Worm (Caenorhabditis elegans) whole organism, young adult: ENCODE data around the gene F59B8.1.

Experiments used
- B0019.2 ChIP-seq: fragments of 200-800 bp; sonication (Bioruptor generic); conservative IDR thresholded peaks from 2 replicates; pipeline ENCODE4 v1.3.6; 2022; ENCODE audit warnings: missing genetic modification reagents, missing genetic modification characterization, missing compliant biosample characterization
- B0035.1 ChIP-seq: sonication (generic microtip); optimal IDR thresholded peaks from 2 replicates; lab custom pipeline; 2016; ENCODE audit warnings: missing genetic modification characterization, mild to moderate bottlenecking, missing compliant biosample characterization, missing genotype, missing genetic modification reagents
- F23B12.7 ChIP-seq: sonication (generic microtip); optimal IDR thresholded peaks from 2 replicates; lab custom pipeline; 2017; ENCODE audit warnings: missing genetic modification characterization, mild to moderate bottlenecking, missing compliant biosample characterization, antibody characterized with exemption, moderate library complexity; ENCODE audit not compliant: insufficient read depth
- F39B2.1 ChIP-seq: fragments of 200-800 bp; sonication (Bioruptor generic); IDR thresholded peaks from 2 replicates; pipeline ENCODE4 v1.3.6; 2022; ENCODE audit warnings: missing genetic modification reagents, missing genetic modification characterization, missing compliant biosample characterization
- F49E8.2 ChIP-seq: sonication (generic microtip); optimal IDR thresholded peaks from 3 replicates; lab custom pipeline; 2017; ENCODE audit warnings: missing genetic modification characterization, mild to moderate bottlenecking, missing compliant biosample characterization, antibody characterized with exemption, moderate library complexity; ENCODE audit not compliant: insufficient read depth
- F52B5.7 ChIP-seq: sonication (generic microtip); optimal IDR thresholded peaks from 2 replicates; lab custom pipeline; 2016; ENCODE audit warnings: mild to moderate bottlenecking, missing genetic modification characterization, missing compliant biosample characterization
- K12H6.12 ChIP-seq: fragments of 200-800 bp; sonication (Bioruptor generic); optimal IDR thresholded peaks from 2 replicates; lab custom pipeline; 2018; ENCODE audit warnings: mild to moderate bottlenecking, missing genetic modification characterization, missing compliant biosample characterization
- attf-3 ChIP-seq: fragments of 200-800 bp; sonication (Bioruptor generic); conservative IDR thresholded peaks from 2 replicates; pipeline ENCODE4 v1.3.6; 2022; ENCODE audit warnings: missing genetic modification reagents, missing genetic modification characterization, missing compliant biosample characterization
- attf-5 ChIP-seq: fragments of 200-800 bp; sonication (Bioruptor generic); optimal IDR thresholded peaks from 2 replicates; lab custom pipeline; 2018; ENCODE audit warnings: mild to moderate bottlenecking, missing genetic modification characterization, missing compliant biosample characterization
- bed-2 ChIP-seq: fragments of 200-800 bp; sonication (Bioruptor generic); IDR thresholded peaks from 2 replicates; pipeline ENCODE4 v1.3.6; 2022; ENCODE audit warnings: missing genetic modification reagents, missing genetic modification characterization, missing compliant biosample characterization
- ccch-3 ChIP-seq: fragments of 200-800 bp; sonication (Bioruptor generic); optimal IDR thresholded peaks from 2 replicates; lab custom pipeline; 2018; ENCODE audit warnings: mild to moderate bottlenecking, missing genetic modification characterization, missing compliant biosample characterization
- ceh-100 ChIP-seq: fragments of 200-800 bp; sonication (Bioruptor generic); IDR thresholded peaks from 2 replicates; pipeline ENCODE4 v1.3.6; 2022; ENCODE audit warnings: missing genetic modification reagents, missing genetic modification characterization, missing compliant biosample characterization
- ceh-27 ChIP-seq: fragments of 200-800 bp; sonication (Bioruptor generic); optimal IDR thresholded peaks from 2 replicates; lab custom pipeline; 2018; ENCODE audit warnings: mild to moderate bottlenecking, missing genetic modification characterization, moderate library complexity, missing compliant biosample characterization
- ceh-40 ChIP-seq: fragments of 200-800 bp; sonication (Bioruptor generic); IDR thresholded peaks from 2 replicates; pipeline ENCODE4 v1.3.6; 2022; ENCODE audit warnings: missing genetic modification characterization, missing compliant biosample characterization
- die-1 ChIP-seq: sonication (generic microtip); optimal IDR thresholded peaks from 2 replicates; lab custom pipeline; 2016; ENCODE audit warnings: missing genotype, mild to moderate bottlenecking, missing genetic modification characterization, missing compliant biosample characterization
- dox-1 ChIP-seq: fragments of 200-800 bp; sonication (Bioruptor generic); IDR thresholded peaks from 2 replicates; pipeline ENCODE4 v1.3.6; 2022; ENCODE audit warnings: missing genetic modification reagents, missing genetic modification characterization, missing compliant biosample characterization
- dpl-1 ChIP-seq: fragments of 150-350 bp; optimal IDR thresholded peaks from 2 replicates; lab custom pipeline; 2014; ENCODE audit warnings: missing biosample characterization, missing genetic modification reagents, missing genetic modification characterization
- egrh-3 ChIP-seq: fragments of 200-800 bp; sonication (Bioruptor generic); IDR thresholded peaks from 2 replicates; pipeline ENCODE4 v1.3.6; 2022; ENCODE audit warnings: missing genetic modification reagents, missing genetic modification characterization, missing compliant biosample characterization
- ekl-4 ChIP-seq: fragments of 200-800 bp; sonication (Bioruptor generic); IDR thresholded peaks from 2 replicates; pipeline ENCODE4 v1.3.6; 2022; ENCODE audit warnings: missing genetic modification reagents, missing genetic modification characterization, missing compliant biosample characterization
- him-1 ChIP-seq: sonication (generic microtip); optimal IDR thresholded peaks from 2 replicates; lab custom pipeline; 2016; ENCODE audit warnings: missing genotype, missing genetic modification reagents, missing genetic modification characterization, missing compliant biosample characterization
- hmg-1.2 ChIP-seq: fragments of 200-800 bp; sonication (Bioruptor generic); IDR thresholded peaks from 2 replicates; pipeline ENCODE4 v1.3.6; 2022; ENCODE audit warnings: missing genetic modification reagents, missing genetic modification characterization, missing compliant biosample characterization
- hrde-1 ChIP-seq: sonication (generic microtip); optimal IDR thresholded peaks from 2 replicates; lab custom pipeline; 2016; ENCODE audit warnings: missing genetic modification characterization, mild to moderate bottlenecking, missing compliant biosample characterization, moderate library complexity, missing genotype, missing genetic modification reagents, borderline replicate concordance
- hsf-1 ChIP-seq: fragments of 200-800 bp; sonication (Bioruptor generic); IDR thresholded peaks from 2 replicates; pipeline ENCODE4 v1.3.6; 2022; ENCODE audit warnings: missing genetic modification reagents, missing genetic modification characterization, missing compliant biosample characterization
- let-607 ChIP-seq, 2 experiments: fragments of 200-800 bp in 1 of 2; sonication (Bioruptor generic) in 1 of 2; sonication (generic microtip) in 1 of 2; optimal IDR thresholded peaks; 2 replicates each; lab custom pipeline; 2016 to 2018; ENCODE audit warnings: mild to moderate bottlenecking in 2 of 2, missing compliant biosample characterization in 2 of 2, missing genetic modification characterization in 2 of 2, moderate library complexity in 2 of 2, missing genotype in 1 of 2
- lin-35 ChIP-seq, 3 experiments: fragments of 150-350 bp in 2 of 3; sonication (generic microtip) in 1 of 3; optimal IDR thresholded peaks; 2 replicates each; lab custom pipeline; 2014 to 2018; ENCODE audit warnings: missing biosample characterization in 3 of 3, missing genetic modification characterization in 3 of 3, missing genetic modification reagents in 3 of 3
- madf-10 ChIP-seq: sonication (generic microtip); optimal IDR thresholded peaks from 2 replicates; lab custom pipeline; 2016; ENCODE audit warnings: mild to moderate bottlenecking, missing genetic modification characterization, missing compliant biosample characterization
- madf-3 ChIP-seq: fragments of 200-800 bp; sonication (Bioruptor generic); IDR thresholded peaks from 2 replicates; pipeline ENCODE4 v1.3.6; 2022; ENCODE audit warnings: missing genetic modification reagents, missing genetic modification characterization, missing compliant biosample characterization
- mcd-1 ChIP-seq: fragments of 200-800 bp; sonication (Bioruptor generic); IDR thresholded peaks from 2 replicates; pipeline ENCODE4 v1.3.6; 2022; ENCODE audit warnings: missing genetic modification reagents, missing genetic modification characterization, missing compliant biosample characterization
- mel-28 ChIP-seq: sonication (generic microtip); optimal IDR thresholded peaks from 2 replicates; lab custom pipeline; 2016; ENCODE audit warnings: borderline replicate concordance, mild to moderate bottlenecking, missing genetic modification characterization, missing compliant biosample characterization
- nfya-1 ChIP-seq: sonication (generic microtip); optimal IDR thresholded peaks from 2 replicates; lab custom pipeline; 2017; ENCODE audit warnings: antibody characterized with exemption, missing compliant biosample characterization, missing genetic modification characterization, borderline replicate concordance; ENCODE audit not compliant: insufficient read depth
- nhr-179 ChIP-seq: sonication (generic microtip); optimal IDR thresholded peaks from 2 replicates; lab custom pipeline; 2016; ENCODE audit warnings: mild to moderate bottlenecking, missing genetic modification characterization, missing compliant biosample characterization
- nhr-80 ChIP-seq: sonication (generic microtip); optimal IDR thresholded peaks from 2 replicates; lab custom pipeline; 2016; ENCODE audit warnings: missing genetic modification characterization, missing compliant biosample characterization
- pbrm-1 ChIP-seq: fragments of 200-800 bp; sonication (Bioruptor generic); IDR thresholded peaks from 2 replicates; pipeline ENCODE4 v1.3.6; 2022; ENCODE audit warnings: missing genetic modification reagents, missing genetic modification characterization, missing compliant biosample characterization
- pha-4 ChIP-seq: fragments of 150-350 bp; sonication (generic microtip); optimal IDR thresholded peaks from 2 replicates; lab custom pipeline; 2014; ENCODE audit warnings: missing biosample characterization, missing genetic modification reagents, missing genetic modification characterization
- snpc-4 ChIP-seq, 5 experiments: fragments of 150-350 bp in 1 of 5; sonication (generic microtip) in 4 of 5; optimal IDR thresholded peaks; 2 replicates each; lab custom pipeline; 2014 to 2018; ENCODE audit warnings: missing genetic modification characterization in 5 of 5, missing biosample characterization in 3 of 5, antibody characterized with exemption in 2 of 5, mild to moderate bottlenecking in 2 of 5, missing compliant biosample characterization in 2 of 5, missing genotype in 2 of 5, moderate library complexity in 2 of 5, missing genetic modification reagents in 1 of 5
- tbx-9 ChIP-seq: sonication (generic microtip); optimal IDR thresholded peaks from 2 replicates; lab custom pipeline; 2016; ENCODE audit warnings: borderline replicate concordance, missing genetic modification characterization, inconsistent platforms, missing compliant biosample characterization
- ztf-3 ChIP-seq: fragments of 200-800 bp; sonication (Bioruptor generic); optimal IDR thresholded peaks from 2 replicates; lab custom pipeline; 2018; ENCODE audit warnings: mild to moderate bottlenecking, missing genetic modification characterization, missing compliant biosample characterization

The F59B8.1 gene

DNA sequence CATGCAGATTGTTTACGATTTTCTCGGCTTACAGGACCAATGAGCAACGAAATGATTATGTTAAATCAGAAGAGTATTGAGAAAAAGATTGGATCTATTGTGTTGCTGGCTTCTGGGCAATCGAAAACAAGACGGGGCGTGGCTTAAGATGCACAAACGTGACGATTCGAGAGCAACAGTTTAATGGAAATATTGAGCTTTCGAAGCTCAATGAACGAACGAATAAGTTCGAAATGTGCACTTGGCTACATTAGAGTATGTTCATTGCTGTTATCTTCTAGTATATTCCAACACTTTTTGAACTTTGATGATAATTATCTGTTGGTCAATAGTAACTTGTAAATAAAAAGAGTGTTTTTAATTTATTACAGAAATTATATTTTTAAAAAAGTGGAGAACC lies 17.3 kb downstream of the F59B8.1 start, which contains the start of gene hsp-12.3:
Gene hsp-12.3 (minus strand): TSS at position 101 of the 400 bp plus-strand sequence.
- TF ChIP-seq die-1 (tag; lab: Kevin White, UChicago): no peak
- no peak for TF ChIP-seq B0035.1 (tag; lab: Kevin White, UChicago)

DNA sequence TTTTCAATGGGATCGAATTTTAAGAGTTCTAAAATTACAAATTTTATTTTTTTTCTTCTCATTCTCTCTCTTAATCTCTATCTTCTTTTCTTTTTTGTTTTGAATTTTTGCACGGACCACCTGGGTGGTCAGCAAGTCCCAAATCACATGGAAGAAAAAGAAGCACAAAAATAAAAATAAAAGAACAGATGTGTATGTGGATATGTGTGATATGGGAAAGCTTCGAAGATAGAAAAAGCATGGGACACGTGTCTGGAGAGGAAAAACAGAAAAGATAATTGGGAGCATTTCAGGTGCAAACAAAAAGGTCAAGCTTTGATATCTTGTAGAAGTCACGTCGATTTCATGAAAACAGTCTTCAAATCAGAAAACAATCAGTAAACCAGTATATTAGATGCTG lies 19.1 kb downstream of the F59B8.1 start, which contains the start of gene hsp-12.6:
Gene hsp-12.6 (minus strand): TSS at position 20 of the 400 bp plus-strand sequence.
- peak; percentile 2 for TF ChIP-seq K12H6.12 (tag; lab: Kevin White, UChicago)
- no peak for TF ChIP-seq hrde-1 (tag; lab: Kevin White, UChicago)
- TF ChIP-seq, all 124 proteins: peak for 1

DNA sequence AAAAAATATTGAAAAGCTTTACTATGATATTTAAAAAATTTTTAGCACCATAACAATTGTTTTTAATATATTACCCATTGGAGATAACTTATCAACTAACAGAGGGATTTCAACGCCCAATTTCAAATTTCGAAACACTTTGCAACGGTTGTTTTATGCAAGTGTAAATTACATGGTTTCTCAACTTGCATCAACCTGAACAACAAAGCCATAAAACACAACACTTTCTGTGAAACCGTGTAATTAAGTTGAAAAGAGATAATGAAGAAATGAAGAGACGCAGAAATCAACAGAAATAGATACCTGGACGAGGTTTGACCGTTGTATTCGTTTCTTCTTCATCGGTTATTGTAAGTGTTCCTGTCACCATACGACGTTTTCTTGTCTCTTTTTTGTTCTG lies 22.3 kb downstream of the F59B8.1 start, which contains the start of gene cpin-1:
Gene cpin-1 (plus strand): TSS at position 301 of the 400 bp plus-strand sequence.
- TF ChIP-seq ccch-3 (GFP tag; lab: Kevin White, UChicago): no peak
- no peak for TF ChIP-seq F49E8.2 (tag; lab: Kevin White, UChicago)
- no peak for TF ChIP-seq pha-4 (tag; lab: Kevin White, UChicago)
- TF ChIP-seq madf-3 (GFP tag; lab: Robert Waterston, UW): no peak
- TF ChIP-seq F23B12.7 (tag; lab: Kevin White, UChicago): no peak
- TF ChIP-seq ceh-27 (GFP tag; lab: Kevin White, UChicago): no peak
- TF ChIP-seq him-1: no peak
- no peak for TF ChIP-seq nfya-1
- TF ChIP-seq madf-10: no peak
- no peak for TF ChIP-seq B0019.2 (GFP tag; lab: Robert Waterston, UW)
- TF ChIP-seq hsf-1 (GFP tag; lab: Robert Waterston, UW): no peak
- no peak for TF ChIP-seq nhr-179 (tag; lab: Kevin White, UChicago)
- no peak for TF ChIP-seq egrh-3
- TF ChIP-seq ceh-40 (GFP tag; lab: Robert Waterston, UW): no peak
- no peak for TF ChIP-seq bed-2
- TF ChIP-seq die-1 (tag; lab: Kevin White, UChicago): no peak

DNA sequence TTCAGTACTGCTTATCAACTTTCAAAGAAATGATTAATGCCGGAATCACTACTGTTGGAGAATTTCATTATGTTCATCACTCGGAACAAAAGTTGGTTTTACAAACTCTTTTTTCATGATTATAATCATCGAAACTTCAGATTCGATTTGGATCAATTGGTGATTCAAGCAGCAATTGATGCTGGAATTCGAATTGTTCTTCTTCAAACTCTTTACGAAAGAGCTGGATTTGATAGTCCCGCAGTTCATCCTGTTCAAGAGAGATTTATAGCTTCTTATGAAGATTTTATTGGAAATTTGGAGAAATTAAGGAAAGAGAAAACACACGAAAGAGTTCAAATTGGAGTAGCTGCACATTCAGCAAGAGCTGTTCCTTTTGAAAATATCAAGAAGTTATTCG lies 23.8 kb downstream of the F59B8.1 start:
- no peak for TF ChIP-seq B0019.2 (GFP tag; lab: Robert Waterston, UW)
- TF ChIP-seq, all 124 proteins: peak for 0

DNA sequence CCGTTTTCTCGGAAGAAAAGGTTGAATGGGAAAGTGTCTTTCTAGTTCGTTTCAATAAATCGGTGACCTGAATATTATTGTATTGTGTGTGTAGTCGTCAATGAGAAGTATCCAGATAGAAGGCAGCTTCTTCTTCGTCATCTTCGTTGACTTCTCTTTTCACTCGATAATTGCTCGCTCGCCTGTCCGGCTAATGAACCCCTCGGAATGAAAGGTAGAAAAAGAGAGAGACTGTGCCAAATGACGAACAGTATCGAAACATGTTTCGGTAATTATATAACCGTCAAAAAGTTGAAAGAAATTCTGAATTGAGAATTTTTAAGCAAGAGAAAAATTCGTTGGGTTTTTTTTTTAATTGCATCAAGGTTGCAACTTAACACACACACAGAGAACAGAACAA lies 29.3 kb downstream of the F59B8.1 start, which contains the start of gene cutl-17:
Gene cutl-17 (minus strand): TSS at position 101 of the 400 bp plus-strand sequence.
- TF ChIP-seq dox-1 (GFP tag; lab: Robert Waterston, UW): no peak
- TF ChIP-seq ceh-40 (GFP tag; lab: Robert Waterston, UW): no peak

DNA sequence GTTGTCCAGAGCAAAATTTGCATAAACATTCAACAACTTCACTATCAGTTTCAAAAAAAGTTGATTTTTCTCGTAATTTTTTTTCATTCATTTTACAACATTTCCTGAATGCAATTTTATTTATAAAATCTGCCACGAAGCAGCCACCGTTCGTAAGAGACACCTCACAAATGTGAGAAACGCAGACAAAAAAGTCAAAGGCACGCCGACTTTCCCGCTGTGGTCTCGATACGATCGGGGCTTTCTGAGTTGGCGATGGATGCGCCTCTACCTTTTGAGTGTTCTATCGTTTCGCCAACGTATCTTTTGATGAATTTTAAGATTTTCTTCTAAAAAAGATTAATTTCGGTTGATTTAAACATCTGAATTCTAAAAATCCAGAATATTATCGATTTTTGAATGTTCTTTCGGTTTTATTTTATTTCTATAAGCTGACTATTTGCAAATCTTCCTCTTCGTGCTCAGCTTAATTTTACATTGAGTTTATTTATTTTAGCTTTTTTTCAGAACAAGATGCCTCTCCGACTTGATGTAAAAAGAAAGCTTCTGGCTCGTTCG lies 31.2 kb downstream of the F59B8.1 start, which contains the start of gene copb-2:
Gene copb-2 (plus strand): TSS at position 508 of the 558 bp plus-strand sequence.
- TF ChIP-seq let-607 (tag; optimal IDR thresholded peaks at IDR 0.05; lab: Kevin White, UChicago): peak; percentile 90 to 94
- no peak for TF ChIP-seq ceh-100 (GFP tag; lab: Robert Waterston, UW)
- TF ChIP-seq dox-1 (GFP tag; lab: Robert Waterston, UW): no peak; the same call in 1 of the 2 replicates
- TF ChIP-seq attf-3: no peak
- TF ChIP-seq mel-28 (tag; lab: Kevin White, UChicago): no peak
- TF ChIP-seq ekl-4: 0 out of 2 replicates have a peak, but pooled peaks have one; percentile 10
- TF ChIP-seq attf-5 (GFP tag; lab: Kevin White, UChicago): peak; percentile 63
- TF ChIP-seq hmg-1.2 (GFP tag; lab: Robert Waterston, UW): peak; percentile 89
- TF ChIP-seq tbx-9 (tag; lab: Kevin White, UChicago): no peak
- peak; percentile 16 for TF ChIP-seq nhr-80
- peak; percentile 59; the same call in 1 of the 2 replicates for TF ChIP-seq pbrm-1 (GFP tag; lab: Robert Waterston, UW)
- no peak for TF ChIP-seq ztf-3 (GFP tag; lab: Kevin White, UChicago)
- no peak for TF ChIP-seq F52B5.7 (tag; lab: Kevin White, UChicago)
- no peak; the same call in 1 of the 2 replicates for TF ChIP-seq mcd-1 (GFP tag; lab: Robert Waterston, UW)
- peak; percentile 13 for TF ChIP-seq snpc-4 (GFP tag; optimal IDR thresholded peaks at IDR 0.05; lab: Kevin White, UChicago)
- peak; percentile 70 to 80 (median 75) for TF ChIP-seq snpc-4 (tag; optimal IDR thresholded peaks at IDR 0.05; lab: Kevin White, UChicago)
- peak; percentile 10 for TF ChIP-seq dpl-1 (GFP tag; lab: Kevin White, UChicago)
- no peak for TF ChIP-seq F39B2.1 (GFP tag; lab: Robert Waterston, UW)
- peak in 1 of 3 experiments; percentile 52 for TF ChIP-seq lin-35 (GFP tag; optimal IDR thresholded peaks at IDR 0.05; lab: Kevin White, UChicago)
